Fruit fly (Drosophila melanogaster) whole organism, embryonic: ENCODE results near the gene CG13408.

Experiments
- ATbp ChIP-seq: fragments of 200-800 bp; sonication (Bioruptor generic); optimal IDR thresholded peaks from 2 replicates; lab custom pipeline; 2017; ENCODE audit warnings: missing biosample characterization, mild to moderate bottlenecking, missing genetic modification characterization, missing genetic modification reagents
- CG10565 ChIP-seq: fragments of 200-800 bp; sonication (Bioruptor generic); optimal IDR thresholded peaks from 3 replicates; lab custom pipeline; 2016; ENCODE audit warnings: missing biosample characterization, mild to moderate bottlenecking, missing genetic modification characterization
- CG1603 ChIP-seq: fragments of 200-800 bp; sonication (Bioruptor generic); optimal IDR thresholded peaks from 2 replicates; lab custom pipeline; 2019; ENCODE audit warnings: missing biosample characterization, mild to moderate bottlenecking, missing genetic modification characterization, moderate library complexity
- CG16779 ChIP-seq: fragments of 200-800 bp; sonication (Bioruptor generic); IDR thresholded peaks from 2 replicates; pipeline ENCODE4 v1.3.6; 2022; ENCODE audit warnings: missing biosample characterization, missing genetic modification characterization
- CG17612 ChIP-seq: fragments of 200-800 bp; sonication (Bioruptor generic); IDR thresholded peaks from 2 replicates; pipeline ENCODE4 v1.3.6; 2022; ENCODE audit warnings: missing biosample characterization, missing genetic modification characterization
- CG1832 ChIP-seq: fragments of 200-800 bp; sonication (Bioruptor generic); optimal IDR thresholded peaks from 2 replicates; lab custom pipeline; 2017; ENCODE audit warnings: missing biosample characterization, mild to moderate bottlenecking, missing genetic modification characterization, inconsistent platforms
- CG2712 ChIP-seq: fragments of 200-800 bp; optimal IDR thresholded peaks from 3 replicates; lab custom pipeline; 2019; ENCODE audit warnings: missing biosample characterization, mild to moderate bottlenecking, missing genetic modification characterization, moderate library complexity
- CG32532 ChIP-seq: fragments of 200-800 bp; sonication (Bioruptor generic); IDR thresholded peaks from 2 replicates; pipeline ENCODE4 v1.3.6; 2022; ENCODE audit warnings: missing biosample characterization, missing genetic modification characterization
- CG33557 ChIP-seq: fragments of 200-800 bp; sonication (Bioruptor generic); optimal IDR thresholded peaks from 2 replicates; lab custom pipeline; 2019; ENCODE audit warnings: missing biosample characterization, mild to moderate bottlenecking, missing genetic modification characterization, moderate library complexity
- CG34376 ChIP-seq: fragments of 200-800 bp; sonication (Bioruptor generic); optimal IDR thresholded peaks from 2 replicates; lab custom pipeline; 2018; ENCODE audit warnings: missing biosample characterization, mild to moderate bottlenecking, missing genetic modification characterization
- CG43689 ChIP-seq: fragments of 200-800 bp; sonication (Bioruptor generic); IDR thresholded peaks from 2 replicates; pipeline ENCODE4 v1.3.6; 2022; ENCODE audit warnings: missing biosample characterization, missing genetic modification characterization
- CG4730 ChIP-seq: fragments of 200-800 bp; sonication (Bioruptor generic); IDR thresholded peaks from 2 replicates; pipeline ENCODE4 v1.3.6; 2022; ENCODE audit warnings: missing biosample characterization, missing genetic modification characterization
- CG4820 ChIP-seq: fragments of 200-800 bp; sonication (Bioruptor generic); optimal IDR thresholded peaks from 3 replicates; lab custom pipeline; 2016; ENCODE audit warnings: missing biosample characterization, missing genetic modification characterization
- CG6765 ChIP-seq: fragments of 200-800 bp; sonication (Bioruptor generic); optimal IDR thresholded peaks from 3 replicates; lab custom pipeline; 2017; ENCODE audit warnings: missing biosample characterization, mild to moderate bottlenecking, missing genetic modification characterization
- CG7357 ChIP-seq: fragments of 200-800 bp; sonication (Bioruptor generic); IDR thresholded peaks from 3 replicates; pipeline ENCODE4 v1.3.6; 2022; ENCODE audit warnings: missing biosample characterization, missing genetic modification characterization
- CG7963 ChIP-seq: fragments of 200-800 bp; sonication (Bioruptor generic); IDR thresholded peaks from 3 replicates; pipeline ENCODE4 v1.3.6; 2022; ENCODE audit warnings: missing biosample characterization, missing genetic modification characterization; ENCODE audit not compliant: partially characterized antibody
- CG9609 ChIP-seq: fragments of 200-800 bp; sonication (Bioruptor generic); optimal IDR thresholded peaks from 3 replicates; lab custom pipeline; 2016; ENCODE audit warnings: missing biosample characterization, missing genetic modification characterization
- Fer2 ChIP-seq: fragments of 200-800 bp; sonication (Bioruptor generic); optimal IDR thresholded peaks from 2 replicates; lab custom pipeline; 2018; ENCODE audit warnings: missing biosample characterization, mild to moderate bottlenecking, missing genetic modification characterization, moderate library complexity
- Gug ChIP-seq: fragments of 200-800 bp; sonication (Bioruptor generic); IDR thresholded peaks from 4 replicates; pipeline ENCODE4 v1.3.6; 2022; ENCODE audit warnings: missing biosample characterization, missing genetic modification characterization
- Hey ChIP-seq: fragments of 200-800 bp; sonication (Bioruptor generic); optimal IDR thresholded peaks from 3 replicates; lab custom pipeline; 2018; ENCODE audit warnings: missing biosample characterization, mild to moderate bottlenecking, missing genetic modification characterization
- Hsf ChIP-seq: fragments of 200-800 bp; sonication (Bioruptor generic); optimal IDR thresholded peaks from 3 replicates; lab custom pipeline; 2016; ENCODE audit warnings: missing biosample characterization, missing genetic modification characterization
- Max ChIP-seq: fragments of 200-800 bp; sonication (Bioruptor generic); optimal IDR thresholded peaks from 2 replicates; lab custom pipeline; 2016; ENCODE audit warnings: missing biosample characterization, mild to moderate bottlenecking, missing genetic modification characterization
- Meics ChIP-seq: fragments of 200-800 bp; sonication (Bioruptor generic); optimal IDR thresholded peaks from 2 replicates; lab custom pipeline; 2017; ENCODE audit warnings: missing biosample characterization, mild to moderate bottlenecking, missing genetic modification characterization
- NC2α ChIP-seq: fragments of 200-800 bp; sonication (Bioruptor generic); optimal IDR thresholded peaks from 2 replicates; lab custom pipeline; 2016; ENCODE audit warnings: missing biosample characterization, missing genetic modification characterization
- NFAT ChIP-seq: fragments of 200-800 bp; sonication (Bioruptor generic); IDR thresholded peaks from 2 replicates; pipeline ENCODE4 v1.3.6; 2022; ENCODE audit warnings: missing biosample characterization, missing genetic modification characterization
- Opbp ChIP-seq: fragments of 200-800 bp; sonication (Bioruptor generic); IDR thresholded peaks from 3 replicates; pipeline ENCODE4 v1.3.6; 2022; ENCODE audit warnings: missing biosample characterization, missing genetic modification characterization; ENCODE audit not compliant: partially characterized antibody
- Ptx1 ChIP-seq: fragments of 200-800 bp; sonication (Bioruptor generic); IDR thresholded peaks from 2 replicates; pipeline ENCODE4 v1.3.6; 2022; ENCODE audit warnings: missing biosample characterization, missing genetic modification characterization
- Rx ChIP-seq: fragments of 200-800 bp; sonication (Bioruptor generic); IDR thresholded peaks from 2 replicates; pipeline ENCODE4 v1.3.6; 2022; ENCODE audit warnings: missing biosample characterization, missing genetic modification characterization
- ash1 ChIP-seq: fragments of 200-800 bp; sonication (Bioruptor generic); optimal IDR thresholded peaks from 2 replicates; lab custom pipeline; 2018; ENCODE audit warnings: missing biosample characterization, mild to moderate bottlenecking, missing genetic modification characterization
- croc ChIP-seq: fragments of 200-800 bp; sonication (Bioruptor generic); conservative IDR thresholded peaks from 3 replicates; pipeline ENCODE4 v1.3.6; 2022; ENCODE audit warnings: missing biosample characterization, missing genetic modification characterization
- da ChIP-seq: fragments of 200-800 bp; sonication (Bioruptor generic); optimal IDR thresholded peaks from 2 replicates; lab custom pipeline; 2016; ENCODE audit warnings: missing biosample characterization, missing genetic modification characterization
- dysf ChIP-seq: fragments of 200-800 bp; sonication (Bioruptor generic); IDR thresholded peaks from 3 replicates; pipeline ENCODE4 v1.3.6; 2022; ENCODE audit warnings: missing biosample characterization, missing genetic modification characterization
- ewg ChIP-seq: fragments of 200-800 bp; sonication (Bioruptor generic); optimal IDR thresholded peaks from 3 replicates; lab custom pipeline; 2017; ENCODE audit warnings: mild to moderate bottlenecking, missing biosample characterization, missing genetic modification reagents, missing genetic modification characterization
- gcm ChIP-seq: fragments of 200-800 bp; sonication (Bioruptor generic); optimal IDR thresholded peaks from 2 replicates; lab custom pipeline; 2019; ENCODE audit warnings: missing biosample characterization, mild to moderate bottlenecking, missing genetic modification characterization, moderate library complexity
- gt ChIP-seq: fragments of 200-800 bp; sonication (Bioruptor generic); IDR thresholded peaks from 2 replicates; pipeline ENCODE4 v1.3.6; 2022; ENCODE audit warnings: missing biosample characterization, missing genetic modification characterization
- jing ChIP-seq: fragments of 200-800 bp; sonication (Bioruptor generic); optimal IDR thresholded peaks from 2 replicates; lab custom pipeline; 2018; ENCODE audit warnings: missing biosample characterization, mild to moderate bottlenecking, missing genetic modification characterization
- rib ChIP-seq: fragments of 200-800 bp; sonication (Bioruptor generic); IDR thresholded peaks from 2 replicates; pipeline ENCODE4 v1.3.6; 2022; ENCODE audit warnings: missing biosample characterization, missing genetic modification characterization
- salm ChIP-seq: fragments of 200-800 bp; sonication (Bioruptor generic); optimal IDR thresholded peaks from 2 replicates; lab custom pipeline; 2018; ENCODE audit warnings: missing biosample characterization, mild to moderate bottlenecking, missing genetic modification characterization
- seq ChIP-seq: fragments of 200-800 bp; sonication (Bioruptor generic); IDR thresholded peaks from 2 replicates; pipeline ENCODE4 v1.3.6; 2022; ENCODE audit warnings: missing biosample characterization, missing genetic modification characterization
- sisA ChIP-seq: fragments of 200-800 bp; sonication (Bioruptor generic); IDR thresholded peaks from 2 replicates; pipeline ENCODE4 v1.3.6; 2022; ENCODE audit warnings: missing biosample characterization, missing genetic modification characterization
- sob ChIP-seq: fragments of 200-800 bp; sonication (Bioruptor generic); IDR thresholded peaks from 2 replicates; pipeline ENCODE4 v1.3.6; 2022; ENCODE audit warnings: missing biosample characterization, missing genetic modification characterization
- sr ChIP-seq: fragments of 200-800 bp; sonication (Bioruptor generic); IDR thresholded peaks from 3 replicates; pipeline ENCODE4 v1.3.6; 2022; ENCODE audit warnings: missing biosample characterization, missing genetic modification characterization
- stc ChIP-seq: fragments of 200-800 bp; sonication (Bioruptor generic); IDR thresholded peaks from 2 replicates; pipeline ENCODE4 v1.3.6; 2022; ENCODE audit warnings: missing biosample characterization, missing genetic modification characterization

The CG13408 gene

DNA sequence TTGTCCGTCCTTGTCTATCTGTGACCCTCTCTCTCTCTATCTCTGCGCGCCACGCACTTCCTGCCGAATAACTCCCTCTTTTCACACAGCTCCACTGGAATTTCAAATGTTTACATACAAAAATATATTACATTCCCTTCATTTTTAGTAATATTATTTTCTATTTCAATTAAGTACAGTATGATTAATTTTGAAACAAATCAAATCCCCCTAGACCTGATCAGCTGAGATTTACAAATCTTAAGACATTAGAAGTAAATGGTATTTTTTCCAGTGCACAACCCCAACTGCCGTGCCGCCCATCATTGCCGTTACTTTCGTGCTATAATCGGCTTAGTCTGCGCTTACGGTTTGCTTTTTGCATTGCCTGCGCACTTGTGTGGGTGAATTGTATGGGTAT lies 28.1 kb downstream of the CG13408 start (continued):
- TF ChIP-seq CG7357: peak; percentile 36; the same call in 1 of the 3 replicates
- TF ChIP-seq CG10565 (GFP tag; lab: Kevin White, UChicago): no peak
- TF ChIP-seq Max: no peak
- TF ChIP-seq NC2α: no peak
- TF ChIP-seq CG2712 (tag; lab: Kevin White, UChicago): no peak
- no peak for TF ChIP-seq gcm (GFP tag; lab: Kevin White, UChicago)
- no peak for TF ChIP-seq CG16779 (GFP tag; lab: Robert Waterston, UW)
- TF ChIP-seq sob: 0 out of 2 replicates have a peak, but pooled peaks have one; percentile 34
- no peak for TF ChIP-seq CG4820 (GFP tag; lab: Kevin White, UChicago)
- TF ChIP-seq sisA (GFP tag; lab: Robert Waterston, UW): 0 out of 2 replicates have a peak, but pooled peaks have one; percentile 42
- no peak for TF ChIP-seq da (GFP tag; lab: Kevin White, UChicago)
- no peak for TF ChIP-seq CG4730 (GFP tag; lab: Robert Waterston, UW)
- no peak for TF ChIP-seq stc (GFP tag; lab: Robert Waterston, UW)
- no peak for TF ChIP-seq croc (GFP tag; lab: Robert Waterston, UW)
- peak; percentile 41 for TF ChIP-seq Fer2 (tag; lab: Kevin White, UChicago)
- no peak for TF ChIP-seq CG32532 (GFP tag; lab: Robert Waterston, UW)
- TF ChIP-seq Meics (GFP tag; lab: Kevin White, UChicago): peak; percentile 88
- no peak for TF ChIP-seq CG43689 (GFP tag; lab: Robert Waterston, UW)
- TF ChIP-seq dysf (GFP tag; lab: Robert Waterston, UW): peak; percentile 66; the same call in 1 of the 3 replicates
- TF ChIP-seq NFAT (GFP tag; lab: Robert Waterston, UW): no peak
- TF ChIP-seq Ptx1 (GFP tag; lab: Robert Waterston, UW): peak; percentile 61
- peak; percentile 22 for TF ChIP-seq ATbp
- no peak for TF ChIP-seq rib (GFP tag; lab: Robert Waterston, UW)
- no peak for TF ChIP-seq gt (GFP tag; lab: Robert Waterston, UW)
- TF ChIP-seq Gug (GFP tag; lab: Robert Waterston, UW): no peak
- no peak for TF ChIP-seq ash1
- no peak for TF ChIP-seq Opbp (GFP tag; lab: Robert Waterston, UW)
- peak; percentile 54; the same call in 1 of the 2 replicates for TF ChIP-seq seq (GFP tag; lab: Robert Waterston, UW)
- TF ChIP-seq Rx (GFP tag; lab: Robert Waterston, UW): no peak
- TF ChIP-seq Hey (tag; lab: Kevin White, UChicago): no peak

- no peak for TF ChIP-seq CG43689 (GFP tag; lab: Robert Waterston, UW)
- TF ChIP-seq CG34376 (GFP tag; lab: Kevin White, UChicago): no peak
- no peak for TF ChIP-seq CG33557 (GFP tag; lab: Kevin White, UChicago)
- no peak for TF ChIP-seq CG17612 (GFP tag; lab: Robert Waterston, UW)
- TF ChIP-seq CG7963: no peak
- no peak for TF ChIP-seq ewg (GFP tag; lab: Kevin White, UChicago)
- no peak for TF ChIP-seq CG1603 (tag; lab: Kevin White, UChicago)
- no peak for TF ChIP-seq salm (tag; lab: Kevin White, UChicago)
- no peak for TF ChIP-seq CG9609 (GFP tag; lab: Kevin White, UChicago)
- TF ChIP-seq CG1832 (GFP tag; lab: Kevin White, UChicago): no peak
- no peak for TF ChIP-seq Hsf
- TF ChIP-seq sr (GFP tag; lab: Robert Waterston, UW): no peak
- no peak for TF ChIP-seq jing (GFP tag; lab: Kevin White, UChicago)
- no peak for TF ChIP-seq CG6765
- TF ChIP-seq, all 482 proteins: peak for 0
Measured at dm6 chr3R:22113127-22113526, 32.9 kb downstream of the CG13408 start, which contains the start of gene Ir94a. Ir94a (plus strand) TSS chr3R:22113427.
